Fruit fly (Drosophila melanogaster) whole organism, embryonic: ENCODE results near the gene Zasp66.

Experiments
- CG13287 ChIP-seq: fragments of 200-800 bp; sonication (Bioruptor generic); IDR thresholded peaks from 2 replicates; pipeline ENCODE4 v1.3.6; 2022; ENCODE audit warnings: missing biosample characterization, missing genetic modification characterization; ENCODE audit not compliant: partially characterized antibody
- CG4707 ChIP-seq: fragments of 200-800 bp; sonication (Bioruptor generic); optimal IDR thresholded peaks from 2 replicates; lab custom pipeline; 2018; ENCODE audit warnings: missing biosample characterization, mild to moderate bottlenecking, missing genetic modification characterization, moderate library complexity
- CG6272 ChIP-seq: fragments of 200-800 bp; sonication (Bioruptor generic); IDR thresholded peaks from 2 replicates; pipeline ENCODE4 v1.3.6; 2022; ENCODE audit warnings: missing biosample characterization, missing genetic modification characterization
- Chrac-16 ChIP-seq: fragments of 200-800 bp; sonication (Bioruptor generic); optimal IDR thresholded peaks from 3 replicates; lab custom pipeline; 2016; ENCODE audit warnings: missing biosample characterization, missing genetic modification characterization
- HLH54F ChIP-seq: fragments of 200-800 bp; sonication (Bioruptor generic); optimal IDR thresholded peaks from 3 replicates; lab custom pipeline; 2016; ENCODE audit warnings: missing biosample characterization, missing genetic modification characterization
- Mad ChIP-seq: fragments of 200-800 bp; sonication (Bioruptor generic); optimal IDR thresholded peaks from 2 replicates; lab custom pipeline; 2016; ENCODE audit warnings: missing biosample characterization, missing genetic modification characterization
- Myb ChIP-seq: fragments of 200-800 bp; sonication (Bioruptor generic); optimal IDR thresholded peaks from 2 replicates; lab custom pipeline; 2016; ENCODE audit warnings: missing biosample characterization, missing genetic modification characterization
- ci ChIP-seq: fragments of 200-800 bp; sonication (Bioruptor generic); IDR thresholded peaks from 3 replicates; pipeline ENCODE4 v1.3.6; 2022; ENCODE audit warnings: missing biosample characterization, missing genetic modification characterization
- dan ChIP-seq: fragments of 200-800 bp; sonication (Bioruptor generic); IDR thresholded peaks from 2 replicates; pipeline ENCODE4 v1.3.6; 2022; ENCODE audit warnings: missing biosample characterization, missing genetic modification characterization
- lab ChIP-seq: fragments of 200-800 bp; sonication (Bioruptor generic); optimal IDR thresholded peaks from 3 replicates; lab custom pipeline; 2017; ENCODE audit warnings: missing biosample characterization, missing genetic modification characterization, mild to moderate bottlenecking, moderate library complexity, missing genetic modification reagents
- usp ChIP-seq: fragments of >200 bp; optimal IDR thresholded peaks from 2 replicates; lab custom pipeline; 2017; ENCODE audit warnings: missing biosample characterization, missing genetic modification characterization

dm6 chr3L:8655217-8655896 lies 31.2 kb downstream of the Zasp66 start:
- TF ChIP-seq Chrac-16 (GFP tag; lab: Kevin White, UChicago) (no peak), Myb (no peak), CG4707 (no peak), CG13287 (GFP tag; lab: Robert Waterston, UW) (no peak), usp (no peak), ci (GFP tag; lab: Robert Waterston, UW) (no peak), CG6272 (GFP tag; lab: Robert Waterston, UW) (no peak), dan (GFP tag; lab: Robert Waterston, UW) (no peak), HLH54F (no peak), lab (GFP tag; lab: Kevin White, UChicago) (peak; percentile 7), Mad (GFP tag; lab: Kevin White, UChicago) (no peak)
